Fruit fly (Drosophila melanogaster) whole organism, embryonic: ENCODE data around the gene mino.

ENCODE experiments used
- ATbp ChIP-seq: fragments of 200-800 bp; sonication (Bioruptor generic); optimal IDR thresholded peaks from 2 replicates; lab custom pipeline; 2017; ENCODE audit warnings: missing biosample characterization, mild to moderate bottlenecking, missing genetic modification characterization, missing genetic modification reagents
- Bteb2 ChIP-seq: fragments of 200-800 bp; sonication (Bioruptor generic); optimal IDR thresholded peaks from 2 replicates; lab custom pipeline; 2016; ENCODE audit warnings: missing biosample characterization, missing genetic modification characterization
- CG10274 ChIP-seq: fragments of 200-800 bp; sonication (Bioruptor generic); optimal IDR thresholded peaks from 3 replicates; lab custom pipeline; 2017; ENCODE audit warnings: missing biosample characterization, mild to moderate bottlenecking, missing genetic modification characterization
- CG11093 ChIP-seq: fragments of 200-800 bp; sonication (Bioruptor generic); IDR thresholded peaks from 3 replicates; pipeline ENCODE4 v1.3.6; 2022; ENCODE audit warnings: missing biosample characterization, missing genetic modification characterization
- CG11723 ChIP-seq: fragments of 200-800 bp; sonication (Bioruptor generic); optimal IDR thresholded peaks from 2 replicates; lab custom pipeline; 2017; ENCODE audit warnings: missing biosample characterization, mild to moderate bottlenecking, missing genetic modification characterization
- CG12942 ChIP-seq: fragments of 200-800 bp; sonication (Bioruptor generic); optimal IDR thresholded peaks from 3 replicates; lab custom pipeline; 2016; ENCODE audit warnings: missing biosample characterization, missing genetic modification characterization
- CG13296 ChIP-seq: fragments of 200-800 bp; sonication (Bioruptor generic); optimal IDR thresholded peaks from 3 replicates; lab custom pipeline; 2018; ENCODE audit warnings: missing biosample characterization, mild to moderate bottlenecking, missing genetic modification characterization
- CG14014 ChIP-seq: fragments of 200-800 bp; sonication (Bioruptor generic); IDR thresholded peaks from 2 replicates; pipeline ENCODE4 v1.3.6; 2022; ENCODE audit warnings: missing biosample characterization, missing genetic modification characterization
- CG15269 ChIP-seq: fragments of 200-800 bp; sonication (Bioruptor generic); optimal IDR thresholded peaks from 2 replicates; lab custom pipeline; 2018; ENCODE audit warnings: missing biosample characterization, mild to moderate bottlenecking, missing genetic modification characterization, moderate library complexity
- CG1529 ChIP-seq: fragments of 200-800 bp; sonication (Bioruptor generic); optimal IDR thresholded peaks from 3 replicates; lab custom pipeline; 2018; ENCODE audit warnings: missing biosample characterization, missing genetic modification characterization
- CG17328 ChIP-seq: fragments of 200-800 bp; sonication (Bioruptor generic); IDR thresholded peaks from 2 replicates; pipeline ENCODE4 v1.3.6; 2022; ENCODE audit warnings: missing biosample characterization, missing genetic modification characterization
- CG30403 ChIP-seq: fragments of 200-800 bp; sonication (Bioruptor generic); optimal IDR thresholded peaks from 3 replicates; lab custom pipeline; 2016; ENCODE audit warnings: missing biosample characterization, missing genetic modification characterization
- CG33213 ChIP-seq: fragments of 200-800 bp; sonication (Bioruptor generic); optimal IDR thresholded peaks from 3 replicates; lab custom pipeline; 2016; ENCODE audit warnings: missing biosample characterization, missing genetic modification characterization
- CG3726 ChIP-seq: fragments of 200-800 bp; sonication (Bioruptor generic); IDR thresholded peaks from 3 replicates; pipeline ENCODE4, ENCODE4 v1.3.6; 2022; ENCODE audit warnings: missing biosample characterization, missing genetic modification characterization
- CG6254 ChIP-seq: fragments of 200-800 bp; sonication (Bioruptor generic); optimal IDR thresholded peaks from 3 replicates; lab custom pipeline; 2017; ENCODE audit warnings: mild to moderate bottlenecking, missing biosample characterization, missing genetic modification reagents, missing genetic modification characterization
- CG6854 ChIP-seq: fragments of 200-800 bp; sonication (Bioruptor generic); optimal IDR thresholded peaks from 3 replicates; lab custom pipeline; 2017; ENCODE audit warnings: missing biosample characterization, mild to moderate bottlenecking, missing genetic modification characterization
- CG7786 ChIP-seq: fragments of 200-800 bp; sonication (Bioruptor generic); optimal IDR thresholded peaks from 2 replicates; lab custom pipeline; 2016; ENCODE audit warnings: missing biosample characterization, missing genetic modification characterization
- CG7963 ChIP-seq: fragments of 200-800 bp; sonication (Bioruptor generic); IDR thresholded peaks from 3 replicates; pipeline ENCODE4 v1.3.6; 2022; ENCODE audit warnings: missing biosample characterization, missing genetic modification characterization; ENCODE audit not compliant: partially characterized antibody
- D ChIP-seq, 2 experiments: fragments of 200-800 bp in 1 of 2; fragments of >200 bp in 1 of 2; sonication (Bioruptor generic) in 1 of 2; optimal IDR thresholded peaks; 2 replicates in 1 of 2; 3 replicates in 1 of 2; lab custom pipeline; 2017; ENCODE audit warnings: mild to moderate bottlenecking in 1 of 2, missing biosample characterization in 1 of 2, missing genetic modification characterization in 1 of 2, missing genetic modification reagents in 1 of 2
- Dad ChIP-seq: fragments of 200-800 bp; sonication (Bioruptor generic); optimal IDR thresholded peaks from 3 replicates; lab custom pipeline; 2016; ENCODE audit warnings: missing biosample characterization, missing genetic modification characterization
- Dbx ChIP-seq: fragments of 200-800 bp; sonication (Bioruptor generic); IDR thresholded peaks from 3 replicates; pipeline ENCODE4 v1.3.6; 2022; ENCODE audit warnings: missing biosample characterization, missing genetic modification characterization
- Dip2 ChIP-seq: fragments of 200-800 bp; sonication (Bioruptor generic); IDR thresholded peaks from 2 replicates; pipeline ENCODE4 v1.3.6; 2022; ENCODE audit warnings: missing biosample characterization, missing genetic modification characterization
- Drgx ChIP-seq: fragments of 200-800 bp; sonication (Bioruptor generic); IDR thresholded peaks from 2 replicates; pipeline ENCODE4 v1.3.6; 2022; ENCODE audit warnings: missing biosample characterization, missing genetic modification characterization
- HLHmδ ChIP-seq: fragments of 200-800 bp; sonication (Bioruptor generic); optimal IDR thresholded peaks from 2 replicates; lab custom pipeline; 2018; ENCODE audit warnings: missing biosample characterization, mild to moderate bottlenecking, missing genetic modification characterization, moderate library complexity
- NC2α ChIP-seq: fragments of 200-800 bp; sonication (Bioruptor generic); optimal IDR thresholded peaks from 2 replicates; lab custom pipeline; 2016; ENCODE audit warnings: missing biosample characterization, missing genetic modification characterization
- Nf-YA ChIP-seq: fragments of 200-800 bp; sonication (Bioruptor generic); IDR thresholded peaks from 2 replicates; pipeline ENCODE4 v1.3.6; 2022; ENCODE audit warnings: missing biosample characterization, missing genetic modification characterization
- Nf-YB ChIP-seq: fragments of 200-800 bp; sonication (Bioruptor generic); optimal IDR thresholded peaks from 3 replicates; lab custom pipeline; 2019; ENCODE audit warnings: missing biosample characterization, mild to moderate bottlenecking, missing genetic modification characterization, moderate library complexity
- Nf-YC ChIP-seq: fragments of 200-800 bp; optimal IDR thresholded peaks from 3 replicates; lab custom pipeline; 2019; ENCODE audit warnings: missing biosample characterization, mild to moderate bottlenecking, missing genetic modification characterization, moderate library complexity
- Ptx1 ChIP-seq: fragments of 200-800 bp; sonication (Bioruptor generic); IDR thresholded peaks from 2 replicates; pipeline ENCODE4 v1.3.6; 2022; ENCODE audit warnings: missing biosample characterization, missing genetic modification characterization
- Usf ChIP-seq: fragments of 200-800 bp; sonication (Bioruptor generic); optimal IDR thresholded peaks from 2 replicates; lab custom pipeline; 2017; ENCODE audit warnings: missing genotype, missing biosample characterization, missing genetic modification characterization
- bab2 ChIP-seq: fragments of 200-800 bp; sonication (Bioruptor generic); optimal IDR thresholded peaks from 2 replicates; lab custom pipeline; 2016; ENCODE audit warnings: missing biosample characterization, missing genetic modification characterization
- bbx ChIP-seq: fragments of 200-800 bp; sonication (Bioruptor generic); IDR thresholded peaks from 2 replicates; pipeline ENCODE4 v1.3.6; 2022; ENCODE audit warnings: missing biosample characterization, missing genetic modification characterization; ENCODE audit not compliant: partially characterized antibody
- br ChIP-seq: fragments of >200 bp; optimal IDR thresholded peaks from 2 replicates; lab custom pipeline; 2017
- cato ChIP-seq: fragments of 200-800 bp; sonication (Bioruptor generic); optimal IDR thresholded peaks from 2 replicates; lab custom pipeline; 2016; ENCODE audit warnings: missing biosample characterization, missing genetic modification characterization, borderline replicate concordance
- danr ChIP-seq: fragments of 200-800 bp; sonication (Bioruptor generic); IDR thresholded peaks from 2 replicates; pipeline ENCODE4 v1.3.6; 2022; ENCODE audit warnings: missing biosample characterization, missing genetic modification characterization
- dmrt99B ChIP-seq: fragments of 200-800 bp; sonication (Bioruptor generic); optimal IDR thresholded peaks from 2 replicates; lab custom pipeline; 2018; ENCODE audit warnings: missing biosample characterization, mild to moderate bottlenecking, missing genetic modification characterization, moderate library complexity
- exex ChIP-seq: fragments of 200-800 bp; sonication (Bioruptor generic); optimal IDR thresholded peaks from 4 replicates; lab custom pipeline; 2018; ENCODE audit warnings: missing biosample characterization, mild to moderate bottlenecking, missing genetic modification characterization, moderate library complexity
- gfzf ChIP-seq: fragments of 200-800 bp; sonication (Bioruptor generic); optimal IDR thresholded peaks from 2 replicates; lab custom pipeline; 2016; ENCODE audit warnings: missing biosample characterization, mild to moderate bottlenecking, missing genetic modification characterization, moderate library complexity
- h ChIP-seq: fragments of >200 bp; optimal IDR thresholded peaks from 2 replicates; lab custom pipeline; 2017
- ind ChIP-seq: fragments of 200-800 bp; sonication (Bioruptor generic); optimal IDR thresholded peaks from 3 replicates; lab custom pipeline; 2016; ENCODE audit warnings: missing biosample characterization, missing genetic modification characterization
- kni ChIP-seq: fragments of 200-800 bp; sonication (Bioruptor generic); optimal IDR thresholded peaks from 3 replicates; lab custom pipeline; 2017; ENCODE audit warnings: mild to moderate bottlenecking, missing biosample characterization, missing genetic modification reagents, missing genetic modification characterization
- knrl ChIP-seq: fragments of 200-800 bp; sonication (Bioruptor generic); IDR thresholded peaks from 3 replicates; pipeline ENCODE4 v1.3.6; 2022; ENCODE audit warnings: missing biosample characterization, missing genetic modification characterization; ENCODE audit not compliant: partially characterized antibody
- onecut ChIP-seq: fragments of 200-800 bp; sonication (Bioruptor generic); IDR thresholded peaks from 2 replicates; pipeline ENCODE4 v1.3.6; 2022; ENCODE audit warnings: missing biosample characterization, missing genetic modification characterization
- sens ChIP-seq: fragments of 200-800 bp; sonication (Bioruptor generic); peaks from one replicate; lab custom pipeline; 2016; ENCODE audit warnings: missing biosample characterization, missing genetic modification characterization
- sug ChIP-seq: fragments of 200-800 bp; optimal IDR thresholded peaks from 2 replicates; lab custom pipeline; 2019; ENCODE audit warnings: missing biosample characterization, mild to moderate bottlenecking, missing genetic modification characterization, moderate library complexity
- trh ChIP-seq: fragments of 200-800 bp; sonication (Bioruptor generic); optimal IDR thresholded peaks from 2 replicates; lab custom pipeline; 2016; ENCODE audit warnings: missing biosample characterization, missing genetic modification characterization
- unc-4 ChIP-seq: fragments of 200-800 bp; sonication (Bioruptor generic); IDR thresholded peaks from 2 replicates; pipeline ENCODE4 v1.3.6; 2022; ENCODE audit warnings: missing biosample characterization, missing genetic modification characterization; ENCODE audit not compliant: partially characterized antibody
- wdn ChIP-seq: fragments of 200-800 bp; sonication (Bioruptor generic); IDR thresholded peaks from 2 replicates; pipeline ENCODE4 v1.3.6; 2022; ENCODE audit warnings: missing biosample characterization, missing genetic modification characterization
- zen ChIP-seq: fragments of 200-800 bp; sonication (Bioruptor generic); optimal IDR thresholded peaks from 3 replicates; lab custom pipeline; 2018; ENCODE audit warnings: missing biosample characterization, mild to moderate bottlenecking, missing genetic modification characterization, moderate library complexity

Gene mino

DNA sequence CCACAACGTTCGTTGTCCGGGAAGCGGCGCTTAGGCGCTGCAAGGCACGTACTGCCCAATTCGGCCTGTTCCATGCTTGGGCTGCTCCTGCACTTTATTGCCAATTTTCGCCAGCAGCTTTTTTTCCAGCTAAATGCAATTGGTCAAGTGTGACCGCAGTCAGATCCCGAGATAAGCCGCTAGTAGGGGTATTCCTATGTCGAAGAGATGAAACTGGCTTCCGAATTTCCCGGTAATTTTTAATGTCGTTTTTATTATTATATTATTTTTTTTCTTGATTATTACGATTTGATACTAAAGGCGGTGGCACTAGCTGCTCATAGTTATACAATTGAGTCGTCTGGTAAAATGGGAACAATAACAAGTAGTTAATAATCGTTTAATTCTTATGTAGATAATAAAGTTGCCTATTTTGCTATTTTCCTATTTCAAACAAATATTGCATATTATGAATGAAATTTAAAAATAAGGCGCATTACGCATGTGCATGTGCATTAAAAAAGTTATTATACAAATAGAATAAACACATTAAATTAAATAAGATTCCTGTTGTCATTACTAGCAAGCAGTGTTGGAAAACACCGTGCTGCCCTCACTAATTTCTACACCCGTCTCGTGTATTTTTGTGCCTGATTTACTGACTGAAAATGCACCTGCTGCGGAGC is 8.5 kb upstream of the mino start, which contains the start of the genes CG5003 and mRpS22 (continued):
- TF ChIP-seq NC2α (GFP tag; lab: Kevin White, UChicago) (peak; percentile 27), kni (GFP tag; lab: Kevin White, UChicago) (no peak), D (optimal IDR thresholded peaks at IDR 0.05; lab: Kevin White, UChicago) (no peak), D (GFP tag; optimal IDR thresholded peaks at IDR 0.05; lab: Kevin White, UChicago) (peak; percentile 49), CG14014 (GFP tag; lab: Robert Waterston, UW) (no peak), HLHmδ (GFP tag; lab: Kevin White, UChicago) (no peak), Dip2 (no peak), CG33213 (GFP tag; lab: Kevin White, UChicago) (peak; percentile 58), CG17328 (GFP tag; lab: Robert Waterston, UW) (peak; percentile 14; the same call in 1 of the 2 replicates), Dbx (GFP tag; lab: Robert Waterston, UW) (peak; percentile 17; the same call in 2 of the 3 replicates), CG7786 (no peak), CG11723 (peak; percentile 45), Usf (GFP tag; lab: Kevin White, UChicago) (no peak), trh (GFP tag; lab: Kevin White, UChicago) (no peak), h (lab: Kevin White, UChicago) (no peak), CG11093 (GFP tag; lab: Robert Waterston, UW) (0 out of 3 replicates have a peak, but pooled peaks have one; percentile 25), knrl (GFP tag; lab: Robert Waterston, UW) (peak; percentile 21; the same call in 1 of the 3 replicates), exex (tag; lab: Kevin White, UChicago) (peak; percentile 48), Nf-YC (tag; lab: Kevin White, UChicago) (peak; percentile 73), gfzf (GFP tag; lab: Kevin White, UChicago) (peak; percentile 67), CG7963 (GFP tag; lab: Robert Waterston, UW) (no peak), CG10274 (GFP tag; lab: Kevin White, UChicago) (no peak), CG3726 (GFP tag; lab: Robert Waterston, UW) (no peak), Ptx1 (no peak), ATbp (GFP tag; lab: Kevin White, UChicago) (no peak), CG6854 (GFP tag; lab: Kevin White, UChicago) (no peak), CG30403 (GFP tag; lab: Kevin White, UChicago) (peak; percentile 86), bab2 (peak; percentile 1), Drgx (GFP tag; lab: Robert Waterston, UW) (no peak), Dad (GFP tag; lab: Kevin White, UChicago) (no peak), ind (GFP tag; lab: Kevin White, UChicago) (peak; percentile 59), bbx (GFP tag; lab: Robert Waterston, UW) (0 out of 2 replicates have a peak, but pooled peaks have one; percentile 9), cato (GFP tag; lab: Kevin White, UChicago) (peak; percentile 19), CG13296 (GFP tag; lab: Kevin White, UChicago) (peak; percentile 56), unc-4 (peak; percentile 45; the same call in 1 of the 2 replicates), Nf-YA (no peak), Nf-YB (peak; percentile 42), sug (tag; lab: Kevin White, UChicago) (peak; percentile 73), sens (GFP tag; lab: Kevin White, UChicago) (peak; percentile 83), wdn (GFP tag; lab: Robert Waterston, UW) (0 out of 2 replicates have a peak, but pooled peaks have one; percentile 6), zen (tag; lab: Kevin White, UChicago) (peak; percentile 48), onecut (peak; percentile 9; the same call in 1 of the 2 replicates), danr (GFP tag; lab: Robert Waterston, UW) (0 out of 2 replicates have a peak, but pooled peaks have one; percentile 26), dmrt99B (tag; lab: Kevin White, UChicago) (peak; percentile 51), CG15269 (tag; lab: Kevin White, UChicago) (peak; percentile 66), Bteb2 (GFP tag; lab: Kevin White, UChicago) (peak; percentile 1), CG6254 (GFP tag; lab: Kevin White, UChicago) (no peak), CG12942 (peak; percentile 51), br (no peak), CG1529 (GFP tag; lab: Kevin White, UChicago) (no peak)
